Fruit fly (Drosophila melanogaster) whole organism, embryonic: ENCODE data around the gene RpL7.

Source experiments
- Abd-B ChIP-seq: fragments of 200-800 bp; sonication (Bioruptor generic); optimal IDR thresholded peaks from 2 replicates; lab custom pipeline; 2018; ENCODE audit warnings: missing biosample characterization, mild to moderate bottlenecking, missing genetic modification characterization, moderate library complexity
- Bteb2 ChIP-seq: fragments of 200-800 bp; sonication (Bioruptor generic); optimal IDR thresholded peaks from 2 replicates; lab custom pipeline; 2016; ENCODE audit warnings: missing biosample characterization, missing genetic modification characterization
- CG10147 ChIP-seq: fragments of 200-800 bp; sonication (Bioruptor generic); optimal IDR thresholded peaks from 2 replicates; lab custom pipeline; 2019; ENCODE audit warnings: missing biosample characterization, mild to moderate bottlenecking, missing genetic modification characterization, moderate library complexity
- CG10209 ChIP-seq: fragments of 200-800 bp; sonication (Bioruptor generic); optimal IDR thresholded peaks from 3 replicates; lab custom pipeline; 2017; ENCODE audit warnings: missing biosample characterization, mild to moderate bottlenecking, missing genetic modification characterization, missing genetic modification reagents
- CG10979 ChIP-seq: fragments of 200-800 bp; sonication (Bioruptor generic); optimal IDR thresholded peaks from 2 replicates; lab custom pipeline; 2018; ENCODE audit warnings: missing biosample characterization, mild to moderate bottlenecking, missing genetic modification characterization, moderate library complexity
- CG11085 ChIP-seq: fragments of 200-800 bp; sonication (Bioruptor generic); IDR thresholded peaks from 2 replicates; pipeline ENCODE4 v1.3.6; 2022; ENCODE audit warnings: missing biosample characterization, missing genetic modification characterization
- CG11398 ChIP-seq: fragments of 200-800 bp; sonication (Bioruptor generic); optimal IDR thresholded peaks from 2 replicates; lab custom pipeline; 2016; ENCODE audit warnings: missing biosample characterization, missing genetic modification characterization
- CG11723 ChIP-seq: fragments of 200-800 bp; sonication (Bioruptor generic); optimal IDR thresholded peaks from 2 replicates; lab custom pipeline; 2017; ENCODE audit warnings: missing biosample characterization, mild to moderate bottlenecking, missing genetic modification characterization
- CG12236 ChIP-seq: fragments of 200-800 bp; sonication (Bioruptor generic); optimal IDR thresholded peaks from 2 replicates; lab custom pipeline; 2016; ENCODE audit warnings: missing biosample characterization, missing genetic modification characterization
- CG12299 ChIP-seq: fragments of 200-800 bp; sonication (Bioruptor generic); optimal IDR thresholded peaks from 2 replicates; lab custom pipeline; 2018; ENCODE audit warnings: missing biosample characterization, mild to moderate bottlenecking, missing genetic modification characterization
- CG15011 ChIP-seq: fragments of 200-800 bp; sonication (Bioruptor generic); optimal IDR thresholded peaks from 3 replicates; lab custom pipeline; 2018; ENCODE audit warnings: missing biosample characterization, mild to moderate bottlenecking, missing genetic modification characterization
- CG1602 ChIP-seq: fragments of 200-800 bp; sonication (Bioruptor generic); optimal IDR thresholded peaks from 3 replicates; lab custom pipeline; 2016; ENCODE audit warnings: missing biosample characterization, missing genetic modification characterization
- CG16813 ChIP-seq: fragments of 200-800 bp; sonication (Bioruptor generic); IDR thresholded peaks from 3 replicates; pipeline ENCODE4 v1.3.6; 2022; ENCODE audit warnings: missing biosample characterization, missing genetic modification characterization; ENCODE audit not compliant: partially characterized antibody
- CG17359 ChIP-seq: fragments of 200-800 bp; sonication (Bioruptor generic); optimal IDR thresholded peaks from 3 replicates; lab custom pipeline; 2018; ENCODE audit warnings: missing biosample characterization, mild to moderate bottlenecking, missing genetic modification characterization, moderate library complexity
- CG17912 ChIP-seq: fragments of 200-800 bp; sonication (Bioruptor generic); optimal IDR thresholded peaks from 2 replicates; lab custom pipeline; 2018; ENCODE audit warnings: missing biosample characterization, mild to moderate bottlenecking, missing genetic modification characterization
- CG2678 ChIP-seq: fragments of 200-800 bp; sonication (Bioruptor generic); optimal IDR thresholded peaks from 3 replicates; lab custom pipeline; 2019; ENCODE audit warnings: missing biosample characterization, mild to moderate bottlenecking, missing genetic modification characterization, moderate library complexity
- CG2875 ChIP-seq: fragments of 200-800 bp; sonication (Bioruptor generic); optimal IDR thresholded peaks from 2 replicates; lab custom pipeline; 2017; ENCODE audit warnings: missing biosample characterization, mild to moderate bottlenecking, missing genetic modification characterization, missing genetic modification reagents
- CG30431 ChIP-seq: fragments of 200-800 bp; sonication (Bioruptor generic); optimal IDR thresholded peaks from 2 replicates; lab custom pipeline; 2017; ENCODE audit warnings: missing biosample characterization, missing genetic modification characterization
- CG31388 ChIP-seq: fragments of 200-800 bp; sonication (Bioruptor generic); optimal IDR thresholded peaks from 2 replicates; lab custom pipeline; 2016; ENCODE audit warnings: missing biosample characterization, missing genetic modification characterization
- CG32772 ChIP-seq: fragments of 200-800 bp; sonication (Bioruptor generic); IDR thresholded peaks from 2 replicates; pipeline ENCODE4 v1.3.6; 2022; ENCODE audit warnings: missing biosample characterization, missing genetic modification characterization
- CG33557 ChIP-seq: fragments of 200-800 bp; sonication (Bioruptor generic); optimal IDR thresholded peaks from 2 replicates; lab custom pipeline; 2019; ENCODE audit warnings: missing biosample characterization, mild to moderate bottlenecking, missing genetic modification characterization, moderate library complexity
- CG34224 ChIP-seq: fragments of 200-800 bp; sonication (Bioruptor generic); IDR thresholded peaks from 3 replicates; pipeline ENCODE4 v1.3.6; 2022; ENCODE audit warnings: missing biosample characterization, missing genetic modification characterization; ENCODE audit not compliant: partially characterized antibody
- CG6683 ChIP-seq: fragments of 200-800 bp; sonication (Bioruptor generic); optimal IDR thresholded peaks from 2 replicates; lab custom pipeline; 2017; ENCODE audit warnings: missing biosample characterization, mild to moderate bottlenecking, missing genetic modification characterization, missing genetic modification reagents
- CG8281 ChIP-seq: fragments of 200-800 bp; sonication (Bioruptor generic); optimal IDR thresholded peaks from 2 replicates; lab custom pipeline; 2018; ENCODE audit warnings: missing biosample characterization, mild to moderate bottlenecking, missing genetic modification characterization, moderate library complexity
- CG8359 ChIP-seq: fragments of 200-800 bp; sonication (Bioruptor generic); optimal IDR thresholded peaks from 2 replicates; lab custom pipeline; 2017; ENCODE audit warnings: missing biosample characterization, mild to moderate bottlenecking, missing genetic modification characterization, borderline replicate concordance
- CG9932 ChIP-seq: fragments of 200-800 bp; sonication (Bioruptor generic); IDR thresholded peaks from 2 replicates; pipeline ENCODE4 v1.3.6; 2022; ENCODE audit warnings: missing biosample characterization, missing genetic modification characterization
- Chrac-16 ChIP-seq: fragments of 200-800 bp; sonication (Bioruptor generic); optimal IDR thresholded peaks from 3 replicates; lab custom pipeline; 2016; ENCODE audit warnings: missing biosample characterization, missing genetic modification characterization
- GATAe ChIP-seq: fragments of 200-800 bp; sonication (Bioruptor generic); conservative IDR thresholded peaks from 2 replicates; pipeline ENCODE4 v1.3.6; 2022; ENCODE audit warnings: missing biosample characterization, missing genetic modification characterization
- HLH4C ChIP-seq: fragments of 200-800 bp; sonication (Bioruptor generic); IDR thresholded peaks from 3 replicates; pipeline ENCODE4 v1.3.6; 2022; ENCODE audit warnings: missing biosample characterization, missing genetic modification characterization; ENCODE audit not compliant: partially characterized antibody
- HLH54F ChIP-seq: fragments of 200-800 bp; sonication (Bioruptor generic); optimal IDR thresholded peaks from 3 replicates; lab custom pipeline; 2016; ENCODE audit warnings: missing biosample characterization, missing genetic modification characterization
- Hand ChIP-seq: fragments of 200-800 bp; sonication (Bioruptor generic); optimal IDR thresholded peaks from 2 replicates; lab custom pipeline; 2017; ENCODE audit warnings: mild to moderate bottlenecking, missing biosample characterization, missing genetic modification reagents, missing genetic modification characterization
- Hmr ChIP-seq: fragments of 200-800 bp; sonication (Bioruptor generic); optimal IDR thresholded peaks from 3 replicates; lab custom pipeline; 2017; ENCODE audit warnings: mild to moderate bottlenecking, missing biosample characterization, missing genetic modification reagents, missing genetic modification characterization
- Myb ChIP-seq: fragments of 200-800 bp; sonication (Bioruptor generic); optimal IDR thresholded peaks from 2 replicates; lab custom pipeline; 2016; ENCODE audit warnings: missing biosample characterization, missing genetic modification characterization
- NC2α ChIP-seq: fragments of 200-800 bp; sonication (Bioruptor generic); optimal IDR thresholded peaks from 2 replicates; lab custom pipeline; 2016; ENCODE audit warnings: missing biosample characterization, missing genetic modification characterization
- NC2β ChIP-seq: fragments of 200-800 bp; sonication (Bioruptor generic); optimal IDR thresholded peaks from 2 replicates; lab custom pipeline; 2016; ENCODE audit warnings: missing biosample characterization, missing genetic modification characterization
- NFAT ChIP-seq: fragments of 200-800 bp; sonication (Bioruptor generic); IDR thresholded peaks from 2 replicates; pipeline ENCODE4 v1.3.6; 2022; ENCODE audit warnings: missing biosample characterization, missing genetic modification characterization
- Xbp1 ChIP-seq: fragments of 200-800 bp; sonication (Bioruptor generic); optimal IDR thresholded peaks from 3 replicates; lab custom pipeline; 2016; ENCODE audit warnings: missing biosample characterization, mild to moderate bottlenecking, missing genetic modification characterization
- br ChIP-seq: fragments of >200 bp; optimal IDR thresholded peaks from 2 replicates; lab custom pipeline; 2017
- bsh ChIP-seq, 2 experiments: fragments of 200-800 bp; sonication (Bioruptor generic); optimal IDR thresholded peaks; 2 replicates each; lab custom pipeline; 2017 to 2018; ENCODE audit warnings: mild to moderate bottlenecking in 2 of 2, missing biosample characterization in 2 of 2, missing genetic modification characterization in 2 of 2, moderate library complexity in 1 of 2
- dan ChIP-seq: fragments of 200-800 bp; sonication (Bioruptor generic); IDR thresholded peaks from 2 replicates; pipeline ENCODE4 v1.3.6; 2022; ENCODE audit warnings: missing biosample characterization, missing genetic modification characterization
- dimm ChIP-seq: fragments of 200-800 bp; sonication (Bioruptor generic); IDR thresholded peaks from 2 replicates; pipeline ENCODE4 v1.3.6; 2022; ENCODE audit warnings: missing biosample characterization, missing genetic modification characterization
- knrl ChIP-seq: fragments of 200-800 bp; sonication (Bioruptor generic); IDR thresholded peaks from 3 replicates; pipeline ENCODE4 v1.3.6; 2022; ENCODE audit warnings: missing biosample characterization, missing genetic modification characterization; ENCODE audit not compliant: partially characterized antibody
- lov ChIP-seq, 2 experiments: fragments of 200-800 bp in 1 of 2; fragments of >200 bp in 1 of 2; sonication (Bioruptor generic) in 1 of 2; IDR thresholded peaks in 1 of 2; optimal IDR thresholded peaks in 1 of 2; 2 replicates in 1 of 2; 3 replicates in 1 of 2; pipeline versions ENCODE4 v1.3.6 to Lab custom; 2017 to 2022; ENCODE audit warnings: missing biosample characterization in 1 of 2, missing genetic modification characterization in 1 of 2
- mam ChIP-seq: fragments of 200-800 bp; sonication (Bioruptor generic); optimal IDR thresholded peaks from 3 replicates; lab custom pipeline; 2016; ENCODE audit warnings: missing biosample characterization, missing genetic modification characterization
- onecut ChIP-seq: fragments of 200-800 bp; sonication (Bioruptor generic); IDR thresholded peaks from 2 replicates; pipeline ENCODE4 v1.3.6; 2022; ENCODE audit warnings: missing biosample characterization, missing genetic modification characterization
- pnt ChIP-seq: fragments of 200-800 bp; sonication (Bioruptor generic); optimal IDR thresholded peaks from 3 replicates; lab custom pipeline; 2016; ENCODE audit warnings: missing biosample characterization, missing genetic modification characterization
- slbo ChIP-seq: fragments of 200-800 bp; sonication (Bioruptor generic); IDR thresholded peaks from 2 replicates; pipeline ENCODE4 v1.3.6; 2022; ENCODE audit warnings: missing biosample characterization, missing genetic modification characterization
- tgo ChIP-seq: fragments of 200-800 bp; sonication (Bioruptor generic); IDR thresholded peaks from 3 replicates; pipeline ENCODE4 v1.3.6; 2022; ENCODE audit warnings: missing biosample characterization, missing genetic modification characterization
- z ChIP-seq: fragments of 200-800 bp; sonication (Bioruptor generic); IDR thresholded peaks from 3 replicates; pipeline ENCODE4 v1.3.6; 2022; ENCODE audit warnings: missing biosample characterization, missing genetic modification characterization

The RpL7 gene

dm6 chr2L:10226724-10227407, 26.1 kb downstream of the RpL7 start, which contains the start of gene CG5708 (continued):
- TF ChIP-seq CG30431 (GFP tag; lab: Kevin White, UChicago), result no peak
- TF ChIP-seq Bteb2 (GFP tag; lab: Kevin White, UChicago), result no peak
- no peak for TF ChIP-seq CG17912 (GFP tag; lab: Kevin White, UChicago)
- no peak for TF ChIP-seq CG10979 (tag; lab: Kevin White, UChicago)
- no peak for TF ChIP-seq CG17359 (tag; lab: Kevin White, UChicago)
- no peak for TF ChIP-seq NC2α (GFP tag; lab: Kevin White, UChicago)
- TF ChIP-seq knrl (GFP tag; lab: Robert Waterston, UW), result peak; percentile 50; the same call in 2 of the 3 replicates
- TF ChIP-seq CG15011 (GFP tag; lab: Kevin White, UChicago), result no peak
- no peak for TF ChIP-seq CG8281 (tag; lab: Kevin White, UChicago)
- no peak for TF ChIP-seq CG9932 (GFP tag; lab: Robert Waterston, UW)
- TF ChIP-seq CG8359 (GFP tag; lab: Kevin White, UChicago), result no peak
- TF ChIP-seq br (lab: Kevin White, UChicago), result no peak
- no peak for TF ChIP-seq GATAe (GFP tag; lab: Robert Waterston, UW)
- TF ChIP-seq dimm (GFP tag; lab: Robert Waterston, UW), result no peak
- TF ChIP-seq slbo (GFP tag; lab: Robert Waterston, UW), result peak; percentile 73
- peak; percentile 58 for TF ChIP-seq CG16813 (GFP tag; lab: Robert Waterston, UW)
- peak; percentile 48 for TF ChIP-seq Xbp1 (GFP tag; lab: Kevin White, UChicago)
- no peak for TF ChIP-seq CG10209 (GFP tag; lab: Kevin White, UChicago)
- TF ChIP-seq onecut, result no peak; the same call in 1 of the 2 replicates
- peak; percentile 51 for TF ChIP-seq Abd-B (GFP tag; lab: Kevin White, UChicago)
- TF ChIP-seq CG6683, result no peak
- no peak for TF ChIP-seq NC2β
- no peak for TF ChIP-seq CG12299 (tag; lab: Kevin White, UChicago)
- TF ChIP-seq HLH54F, result peak; percentile 5
- no peak for TF ChIP-seq NFAT (GFP tag; lab: Robert Waterston, UW)
- TF ChIP-seq lov (optimal IDR thresholded peaks at IDR 0.05; lab: Kevin White, UChicago), result no peak
- no peak for TF ChIP-seq lov (GFP tag; IDR thresholded peaks at IDR 0.05; lab: Robert Waterston, UW)
- no peak for TF ChIP-seq CG2875 (GFP tag; lab: Kevin White, UChicago)
- TF ChIP-seq CG31388, result no peak
- no peak for TF ChIP-seq Hand (GFP tag; lab: Kevin White, UChicago)
- no peak for TF ChIP-seq Hmr (GFP tag; lab: Kevin White, UChicago)
- no peak for TF ChIP-seq HLH4C
- no peak for TF ChIP-seq CG12236 (GFP tag; lab: Kevin White, UChicago)
- TF ChIP-seq pnt (GFP tag; lab: Kevin White, UChicago), result no peak
- no peak for TF ChIP-seq dan (GFP tag; lab: Robert Waterston, UW)
- no peak for TF ChIP-seq Myb (GFP tag; lab: Kevin White, UChicago)
- TF ChIP-seq z (GFP tag; lab: Robert Waterston, UW), result no peak
- TF ChIP-seq CG33557 (GFP tag; lab: Kevin White, UChicago), result no peak
- no peak for TF ChIP-seq CG10147 (GFP tag; lab: Kevin White, UChicago)
- TF ChIP-seq CG11723, result peak; percentile 89
- TF ChIP-seq tgo (GFP tag; lab: Robert Waterston, UW), result no peak
- peak; percentile 30; the same call in 2 of the 3 replicates for TF ChIP-seq CG34224 (GFP tag; lab: Robert Waterston, UW)
- no peak for TF ChIP-seq CG11085 (GFP tag; lab: Robert Waterston, UW)
- no peak for TF ChIP-seq CG32772 (GFP tag; lab: Robert Waterston, UW)
- no peak for TF ChIP-seq CG2678
- TF ChIP-seq mam (GFP tag; lab: Kevin White, UChicago), result no peak
- no peak for TF ChIP-seq bsh (GFP tag; optimal IDR thresholded peaks at IDR 0.05; lab: Kevin White, UChicago)
- no peak for TF ChIP-seq Chrac-16 (GFP tag; lab: Kevin White, UChicago)
- no peak for TF ChIP-seq CG1602 (GFP tag; lab: Kevin White, UChicago)
- TF ChIP-seq CG11398, result no peak
